Fruit fly (Drosophila melanogaster) whole organism, pupa: ENCODE data around the gene CG6026.

Experiments used
- CG10348 ChIP-seq: fragments of 200-800 bp; sonication (Bioruptor generic); IDR thresholded peaks from 2 replicates; pipeline ENCODE4 v1.3.6; 2022; ENCODE audit warnings: missing biosample characterization, missing genetic modification characterization
- CG12605 ChIP-seq: fragments of 200-800 bp; sonication (Bioruptor generic); IDR thresholded peaks from 2 replicates; pipeline ENCODE4 v1.3.6; 2022; ENCODE audit warnings: missing biosample characterization, missing genetic modification characterization
- CG13204 ChIP-seq: fragments of 200-800 bp; sonication (Bioruptor generic); optimal IDR thresholded peaks from 2 replicates; lab custom pipeline; 2018; ENCODE audit warnings: missing biosample characterization, mild to moderate bottlenecking, missing genetic modification characterization, moderate library complexity
- CG14655 ChIP-seq: fragments of 200-800 bp; sonication (Bioruptor generic); optimal IDR thresholded peaks from 3 replicates; lab custom pipeline; 2017; ENCODE audit warnings: mild to moderate bottlenecking, missing biosample characterization, missing genetic modification reagents, missing genetic modification characterization
- CG15710 ChIP-seq: fragments of 200-800 bp; sonication (Bioruptor generic); optimal IDR thresholded peaks from 2 replicates; lab custom pipeline; 2018; ENCODE audit warnings: missing biosample characterization, mild to moderate bottlenecking, missing genetic modification characterization, moderate library complexity
- CG17806 ChIP-seq: fragments of 200-800 bp; sonication (Bioruptor generic); optimal IDR thresholded peaks from 2 replicates; lab custom pipeline; 2018; ENCODE audit warnings: missing biosample characterization, mild to moderate bottlenecking, missing genetic modification characterization, moderate library complexity
- CG32121 ChIP-seq: fragments of 200-800 bp; sonication (Bioruptor generic); IDR thresholded peaks from 2 replicates; pipeline ENCODE4 v1.3.6; 2022; ENCODE audit warnings: missing biosample characterization, missing genetic modification characterization
- CG34367 ChIP-seq: fragments of 200-800 bp; sonication (Bioruptor generic); optimal IDR thresholded peaks from 2 replicates; lab custom pipeline; 2018; ENCODE audit warnings: missing biosample characterization, mild to moderate bottlenecking, missing genetic modification characterization
- CG4496 ChIP-seq: fragments of 200-800 bp; sonication (Bioruptor generic); IDR thresholded peaks from 3 replicates; pipeline ENCODE4 v1.3.6; 2022; ENCODE audit warnings: missing biosample characterization, missing genetic modification characterization
- CG8159 ChIP-seq: fragments of 200-800 bp; sonication (Bioruptor generic); optimal IDR thresholded peaks from 3 replicates; lab custom pipeline; 2018; ENCODE audit warnings: missing biosample characterization, mild to moderate bottlenecking, missing genetic modification characterization, moderate library complexity
- CG8301 ChIP-seq: fragments of 200-800 bp; sonication (Bioruptor generic); optimal IDR thresholded peaks from 2 replicates; lab custom pipeline; 2018; ENCODE audit warnings: missing biosample characterization, mild to moderate bottlenecking, missing genetic modification characterization
- CG9948 ChIP-seq: fragments of 200-800 bp; sonication (Bioruptor generic); optimal IDR thresholded peaks from 2 replicates; lab custom pipeline; 2018; ENCODE audit warnings: missing biosample characterization, mild to moderate bottlenecking, missing genetic modification characterization, moderate library complexity
- D1 ChIP-seq: fragments of 200-800 bp; sonication (Bioruptor generic); optimal IDR thresholded peaks from 2 replicates; lab custom pipeline; 2018; ENCODE audit warnings: missing biosample characterization, mild to moderate bottlenecking, missing genetic modification characterization, moderate library complexity
- EcR ChIP-seq: fragments of 200-800 bp; sonication (Bioruptor generic); optimal IDR thresholded peaks from 3 replicates; lab custom pipeline; 2019; ENCODE audit warnings: missing biosample characterization, missing genetic modification characterization, mild to moderate bottlenecking, moderate library complexity, missing genetic modification reagents
- Ets98B ChIP-seq: fragments of 200-800 bp; sonication (Bioruptor generic); IDR thresholded peaks from 2 replicates; pipeline ENCODE4 v1.3.6; 2022; ENCODE audit warnings: missing biosample characterization, missing genetic modification characterization
- Pif1A ChIP-seq: fragments of 200-800 bp; sonication (Bioruptor generic); optimal IDR thresholded peaks from 3 replicates; lab custom pipeline; 2016; ENCODE audit warnings: missing biosample characterization, missing genetic modification characterization
- Pif1B ChIP-seq: fragments of 200-800 bp; sonication (Bioruptor generic); optimal IDR thresholded peaks from 3 replicates; lab custom pipeline; 2016; ENCODE audit warnings: missing biosample characterization, missing genetic modification characterization
- Snoo ChIP-seq: fragments of 200-800 bp; sonication (Bioruptor generic); optimal IDR thresholded peaks from 3 replicates; lab custom pipeline; 2017; ENCODE audit warnings: missing biosample characterization, mild to moderate bottlenecking, missing genetic modification characterization, inconsistent platforms
- fd96Ca ChIP-seq: fragments of 200-800 bp; sonication (Bioruptor generic); IDR thresholded peaks from 3 replicates; pipeline ENCODE4 v1.3.6; 2022; ENCODE audit warnings: missing biosample characterization, missing genetic modification characterization
- gl ChIP-seq: fragments of 200-800 bp; sonication (Bioruptor generic); optimal IDR thresholded peaks from 2 replicates; lab custom pipeline; 2018; ENCODE audit warnings: missing biosample characterization, mild to moderate bottlenecking, missing genetic modification characterization
- rn ChIP-seq: fragments of 200-800 bp; sonication (Bioruptor generic); IDR thresholded peaks from 2 replicates; pipeline ENCODE4 v1.3.6; 2022; ENCODE audit warnings: missing biosample characterization, missing genetic modification characterization

CG6026 gene

DNA sequence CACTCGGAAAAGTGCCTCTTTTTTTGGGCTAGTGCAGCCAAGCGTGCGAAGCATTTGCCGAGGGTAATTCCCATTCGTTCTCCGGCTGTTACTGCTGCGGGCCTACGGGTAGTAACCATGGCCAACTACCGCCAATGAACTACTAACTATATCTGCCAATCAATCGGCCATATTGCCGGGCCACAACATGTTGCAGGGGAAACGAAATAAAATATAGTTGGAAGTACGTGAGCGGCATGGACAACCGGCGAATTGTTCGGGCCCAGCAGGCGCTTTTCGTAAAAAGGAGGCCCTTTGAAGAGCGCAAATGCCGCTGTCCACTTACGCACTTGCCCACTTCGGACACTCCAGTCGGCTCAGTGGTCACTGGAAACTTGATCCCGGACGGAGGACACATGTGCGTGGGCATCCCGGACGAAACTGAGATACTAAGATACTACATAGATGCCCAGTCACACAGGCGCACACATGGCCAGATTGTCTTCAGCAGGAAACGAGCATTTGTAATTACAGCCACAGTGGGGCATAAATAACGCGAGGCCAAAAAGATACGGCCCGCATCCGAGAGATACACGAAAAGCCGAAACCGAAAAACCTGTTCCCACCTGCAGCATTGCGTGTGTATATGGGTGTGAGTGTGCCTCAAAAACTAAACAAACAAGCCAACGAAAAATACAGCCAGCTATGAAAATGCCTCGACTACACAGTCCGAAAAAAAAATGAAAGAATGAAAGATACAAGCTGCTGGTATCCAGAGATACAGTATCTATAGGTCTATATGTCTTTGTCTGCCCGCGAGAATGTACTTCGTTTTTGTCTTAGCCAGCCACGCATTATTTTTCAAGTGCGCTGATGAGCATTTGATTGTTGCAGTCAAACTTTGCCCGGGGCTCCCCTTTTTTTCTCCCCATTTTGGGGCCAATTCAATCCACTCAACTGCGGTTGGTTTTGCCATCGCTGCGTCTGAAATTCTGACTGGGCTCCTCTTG, 45.6 kb upstream of the CG6026 start:
- no peak for TF ChIP-seq CG10348 (GFP tag; lab: Robert Waterston, UW)
- peak; percentile 13 for TF ChIP-seq Pif1A
- peak; percentile 8 for TF ChIP-seq Pif1B
- TF ChIP-seq CG15710 (tag; lab: Kevin White, UChicago): peak; percentile 36
- peak; percentile 46; the same call in 1 of the 3 replicates for TF ChIP-seq fd96Ca (GFP tag; lab: Robert Waterston, UW)
- no peak for TF ChIP-seq Snoo (tag; lab: Kevin White, UChicago)
- TF ChIP-seq CG8159: peak; percentile 46
- TF ChIP-seq Ets98B (GFP tag; lab: Robert Waterston, UW): no peak
- peak; percentile 56; the same call in 1 of the 3 replicates for TF ChIP-seq CG4496
- no peak for TF ChIP-seq rn
- TF ChIP-seq CG32121 (GFP tag; lab: Robert Waterston, UW): peak; percentile 23; the same call in 1 of the 2 replicates
- no peak for TF ChIP-seq CG9948
- TF ChIP-seq CG14655 (GFP tag; lab: Kevin White, UChicago): peak; percentile 61
- TF ChIP-seq CG8301 (tag; lab: Kevin White, UChicago): peak; percentile 58
- TF ChIP-seq CG34367 (tag; lab: Kevin White, UChicago): no peak
- TF ChIP-seq CG17806: peak; percentile 38

DNA sequence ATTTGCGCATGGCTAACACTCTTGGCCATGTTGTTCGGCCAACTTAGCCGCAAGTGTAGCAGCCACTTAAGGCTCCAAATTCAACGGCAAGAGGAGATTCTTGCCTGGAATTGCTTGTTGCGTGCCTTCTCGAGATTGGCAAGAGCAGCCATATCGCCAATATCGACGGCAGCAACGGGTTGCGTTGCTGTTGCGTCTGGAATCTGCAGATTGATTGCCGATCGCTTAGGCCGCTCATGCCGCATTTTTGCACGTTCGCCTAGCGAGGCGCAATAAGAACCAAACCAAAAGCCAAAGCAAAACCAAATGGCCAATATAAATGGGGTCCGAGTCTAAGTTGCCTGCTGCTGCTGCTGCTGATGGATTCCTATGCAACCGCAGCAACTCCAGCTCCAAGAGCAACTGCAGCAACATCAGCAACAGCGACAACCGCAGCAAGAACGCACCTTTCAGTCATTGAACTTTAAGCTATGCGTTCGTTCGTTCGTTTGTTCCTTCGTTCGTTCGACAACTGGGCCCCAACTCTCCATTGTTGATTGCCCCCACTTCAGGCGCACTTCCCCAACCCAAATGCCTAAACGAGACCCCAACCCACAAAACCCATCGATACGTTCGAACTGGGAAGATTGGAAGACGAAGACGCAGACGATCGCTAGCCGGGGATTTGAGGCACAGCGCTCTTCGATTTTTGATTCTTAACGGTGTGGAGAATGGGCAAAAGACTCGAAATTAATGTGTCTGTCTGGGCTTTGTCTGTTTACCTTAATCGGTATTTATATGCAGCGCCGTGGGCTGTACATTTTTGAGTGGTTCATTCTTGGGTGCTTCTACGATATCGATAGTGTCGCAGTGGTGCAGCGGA, 44.1 kb upstream of the CG6026 start:
- TF ChIP-seq CG13204 (no peak), EcR (peak; percentile 86)
- TF ChIP-seq, all 21 proteins: peak for 1

DNA sequence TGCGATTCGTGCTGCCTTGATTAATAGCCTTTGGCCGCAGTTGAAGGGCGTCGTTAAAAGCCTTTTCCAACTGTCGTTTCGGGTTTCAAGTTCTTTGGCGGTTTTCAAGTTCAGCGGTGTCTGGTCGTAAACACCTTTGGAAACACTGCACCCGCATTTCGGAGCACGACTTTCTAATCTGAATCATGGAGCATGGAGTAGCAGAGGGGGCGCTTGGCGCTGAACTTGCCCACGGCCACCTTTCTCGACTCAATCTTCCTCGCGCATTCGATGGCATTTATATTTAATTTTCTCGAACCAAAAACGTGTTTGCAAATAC, 43.6 kb upstream of the CG6026 start:
- no peak for TF ChIP-seq CG13204
- TF ChIP-seq fd96Ca (GFP tag; lab: Robert Waterston, UW): no peak
- no peak for TF ChIP-seq rn
- no peak for TF ChIP-seq Pif1A
- no peak for TF ChIP-seq EcR
- no peak for TF ChIP-seq CG14655 (GFP tag; lab: Kevin White, UChicago)
- no peak for TF ChIP-seq CG10348 (GFP tag; lab: Robert Waterston, UW)
- TF ChIP-seq CG9948: no peak
- no peak for TF ChIP-seq CG12605 (GFP tag; lab: Robert Waterston, UW)
- TF ChIP-seq Pif1B: no peak
- no peak for TF ChIP-seq Snoo (tag; lab: Kevin White, UChicago)
- no peak for TF ChIP-seq Ets98B (GFP tag; lab: Robert Waterston, UW)
- no peak for TF ChIP-seq D1 (tag; lab: Kevin White, UChicago)
- no peak for TF ChIP-seq gl (tag; lab: Kevin White, UChicago)

DNA sequence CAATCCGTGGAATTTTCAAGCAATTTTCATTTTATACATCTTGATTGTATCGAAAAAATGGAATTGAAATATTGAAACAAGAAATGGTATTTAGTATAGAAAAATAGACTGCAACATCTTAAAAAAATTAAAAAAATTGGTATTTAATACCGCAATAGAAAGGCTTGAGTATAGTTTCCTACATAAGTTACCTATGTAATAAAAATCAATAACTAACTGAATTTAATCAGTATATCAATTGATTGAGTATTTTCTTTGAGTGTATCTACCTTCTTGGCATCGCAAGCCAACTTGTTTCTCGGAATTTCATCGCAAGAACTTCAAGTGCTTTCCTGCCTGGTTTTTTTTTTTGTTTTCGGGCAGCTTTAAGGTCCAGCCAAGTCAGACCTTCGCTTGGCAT, 42.8 kb upstream of the CG6026 start:
- TF ChIP-seq CG34367 (tag; lab: Kevin White, UChicago) (peak; percentile 65), EcR (no peak), CG17806 (peak; percentile 78), CG9948 (peak; percentile 84), CG15710 (tag; lab: Kevin White, UChicago) (peak; percentile 78), Pif1A (peak; percentile 56), CG8159 (peak; percentile 86), CG4496 (no peak), CG8301 (tag; lab: Kevin White, UChicago) (peak; percentile 61), rn (no peak), CG14655 (GFP tag; lab: Kevin White, UChicago) (peak; percentile 79), gl (tag; lab: Kevin White, UChicago) (peak; percentile 16), CG32121 (GFP tag; lab: Robert Waterston, UW) (no peak), Snoo (tag; lab: Kevin White, UChicago) (peak; percentile 53), Pif1B (peak; percentile 47)
- TF ChIP-seq, all 21 proteins: peak for 11

DNA sequence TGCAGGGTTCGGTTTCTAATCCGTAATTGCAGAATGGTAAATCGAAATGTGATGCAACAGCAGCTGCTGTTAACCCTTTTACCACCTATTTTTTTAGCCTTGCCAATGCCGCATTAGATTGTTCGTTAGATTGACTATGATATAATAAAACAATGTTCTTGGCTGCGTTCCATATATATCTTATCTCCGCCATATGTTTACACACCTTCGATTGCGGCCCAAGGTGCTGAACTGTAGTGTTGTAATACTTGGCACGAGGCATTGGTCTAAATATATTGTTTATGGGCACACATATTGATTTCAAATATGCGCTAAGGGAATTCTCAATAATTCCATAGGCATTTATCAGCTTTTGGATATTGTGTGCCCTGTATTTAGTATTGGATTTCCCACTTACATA, 41.6 kb upstream of the CG6026 start:
- TF ChIP-seq Snoo (tag; lab: Kevin White, UChicago): no peak
- TF ChIP-seq CG8159: no peak
- no peak for TF ChIP-seq CG15710 (tag; lab: Kevin White, UChicago)
- no peak for TF ChIP-seq CG14655 (GFP tag; lab: Kevin White, UChicago)
- no peak for TF ChIP-seq CG10348 (GFP tag; lab: Robert Waterston, UW)

DNA sequence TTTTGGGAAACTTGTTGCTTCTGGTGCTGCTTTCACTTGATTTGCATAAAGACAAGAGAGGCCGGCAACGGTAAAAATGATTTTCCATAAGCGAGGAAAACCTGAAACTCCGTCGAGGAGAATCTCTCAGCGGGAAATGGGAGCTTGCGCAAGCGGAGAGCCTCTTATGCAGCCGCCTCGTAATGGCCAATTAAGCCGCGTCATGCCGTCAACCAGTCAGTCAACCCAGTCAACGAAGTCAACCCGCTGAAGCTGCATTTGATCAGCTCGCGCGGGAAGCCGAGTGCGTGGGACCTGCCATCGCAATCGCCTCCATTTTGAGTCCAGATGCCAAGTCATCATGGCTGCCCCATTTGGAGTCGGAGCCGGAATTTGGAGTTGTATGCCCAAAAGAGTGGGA, 40.2 kb upstream of the CG6026 start:
- TF ChIP-seq Pif1A: no peak
- 0 out of 3 replicates have a peak, but pooled peaks have one; percentile 47 for TF ChIP-seq CG4496
- TF ChIP-seq CG10348 (GFP tag; lab: Robert Waterston, UW): no peak
- no peak for TF ChIP-seq fd96Ca (GFP tag; lab: Robert Waterston, UW)
- TF ChIP-seq, all 21 proteins: peak for 1
